Worm (Caenorhabditis elegans): ENCODE measurements around the gene Y59C2A.2.

DNA sequence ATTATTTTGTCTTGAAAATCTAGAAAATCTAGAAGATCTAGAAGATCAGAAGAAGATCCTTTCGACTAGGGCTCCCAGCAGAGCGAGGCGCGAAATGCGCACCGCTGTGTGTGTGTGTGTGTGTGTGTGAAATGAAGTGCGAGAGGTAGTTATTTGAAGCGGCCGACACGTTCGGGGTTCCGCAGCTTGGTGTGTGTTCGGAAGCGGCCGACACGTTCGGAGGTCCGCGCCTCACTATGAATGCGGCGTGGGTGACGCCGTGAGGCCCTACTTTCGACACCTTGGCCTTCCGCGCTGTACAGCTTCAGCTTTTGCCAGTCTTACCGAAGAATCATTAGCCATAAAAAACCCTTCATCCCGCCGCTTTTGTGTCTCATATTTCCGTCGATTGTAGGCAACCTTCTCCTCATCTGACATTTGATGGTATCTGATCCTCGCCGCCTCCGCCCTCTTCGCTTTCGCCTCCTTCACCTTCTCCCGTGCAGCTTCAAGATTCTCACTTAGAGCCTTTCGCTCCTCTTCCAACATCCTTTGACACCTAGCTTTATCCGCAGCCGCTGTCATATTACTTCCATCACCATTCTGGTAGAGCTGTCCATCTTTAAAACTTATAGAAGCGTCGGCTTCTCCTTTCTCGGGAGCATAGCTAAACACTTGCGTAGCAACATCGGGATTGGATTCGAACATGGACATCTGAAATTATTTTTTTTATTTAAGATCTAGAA, 13.2 kb upstream of the Y59C2A.2 start:
- no peak for TF ChIP-seq dao-5 (tag; optimal IDR thresholded peaks at IDR 0.05)
- TF ChIP-seq him-1 (tag; optimal IDR thresholded peaks at IDR 0.05), result no peak
- no peak for TF ChIP-seq W03F9.2 (tag; optimal IDR thresholded peaks at IDR 0.05)
